Worm (Caenorhabditis elegans): ENCODE results near the gene unc-85.

Gene unc-85

ce11 chrII:4703011-4703410 lies 1.1 kb downstream of the unc-85 start:
- TF ChIP-seq ama-1 (optimal IDR thresholded peaks at IDR 0.05) (no peak), ama-1 (GFP tag; optimal IDR thresholded peaks at IDR 0.05) (no peak), snpc-1.1 (tag; optimal IDR thresholded peaks at IDR 0.05; ENCODE audit: insufficient read depth) (no peak), snpc-4 (GFP tag; optimal IDR thresholded peaks at IDR 0.05) (no peak), snpc-4 (tag; optimal IDR thresholded peaks at IDR 0.05) (no peak), unc-62 (GFP tag; optimal IDR thresholded peaks at IDR 0.05) (no peak), F57C9.4 (tag; optimal IDR thresholded peaks at IDR 0.05) (no peak), ztf-18 (tag; optimal IDR thresholded peaks at IDR 0.05) (no peak), somi-1 (GFP tag; optimal IDR thresholded peaks at IDR 0.05) (no peak), pha-4 (tag; optimal IDR thresholded peaks at IDR 0.05) (no peak), B0035.1 (tag; optimal IDR thresholded peaks at IDR 0.05) (no peak), egrh-3 (GFP tag; IDR thresholded peaks at IDR 0.05) (no peak), nfyb-1 (GFP tag; IDR thresholded peaks at IDR 0.05) (0 out of 2 replicates have a peak, but pooled peaks have one; percentile 28), ceh-58 (GFP tag; IDR thresholded peaks at IDR 0.05) (no peak), K11D2.4 (GFP tag; IDR thresholded peaks at IDR 0.05) (no peak), nfya-1 (tag; optimal IDR thresholded peaks at IDR 0.05; ENCODE audit: borderline replicate concordance, insufficient read depth) (no peak), madf-8 (GFP tag; conservative IDR thresholded peaks at IDR 0.05) (peak; percentile 66), Y56A3A.18 (GFP tag; IDR thresholded peaks at IDR 0.05) (no peak), C17E4.6 (GFP tag; IDR thresholded peaks at IDR 0.05) (peak; percentile 51; the same call in 1 of the 2 replicates), fkh-3 (tag; optimal IDR thresholded peaks at IDR 0.05) (no peak), him-1 (tag; optimal IDR thresholded peaks at IDR 0.05) (peak; percentile 16), madf-6 (GFP tag; IDR thresholded peaks at IDR 0.05) (peak; percentile 78), mes-4 (tag; optimal IDR thresholded peaks at IDR 0.05) (peak; percentile 28), lsy-27 (tag; optimal IDR thresholded peaks at IDR 0.05; ENCODE audit: borderline replicate concordance, insufficient read depth) (no peak), athp-1 (tag; optimal IDR thresholded peaks at IDR 0.05) (peak; percentile 2), tbx-9 (tag; optimal IDR thresholded peaks at IDR 0.05; ENCODE audit: borderline replicate concordance) (no peak), bed-2 (GFP tag; IDR thresholded peaks at IDR 0.05) (no peak), madf-3 (GFP tag; IDR thresholded peaks at IDR 0.05) (peak; percentile 76), Y95B8A.8 (GFP tag; IDR thresholded peaks at IDR 0.05) (no peak; the same call in none of the 2 replicates), lin-26 (GFP tag; IDR thresholded peaks at IDR 0.05) (peak; percentile 78), snpc-1.3 (tag; optimal IDR thresholded peaks at IDR 0.05; ENCODE audit: insufficient read depth) (peak; percentile 46), dpl-1 (GFP tag; optimal IDR thresholded peaks at IDR 0.05) (no peak), efl-1 (GFP tag; optimal IDR thresholded peaks at IDR 0.05) (peak; percentile 39), C06A6.2 (GFP tag; conservative IDR thresholded peaks at IDR 0.05) (no peak), lag-1 (GFP tag; IDR thresholded peaks at IDR 0.05) (no peak), ceh-40 (GFP tag; IDR thresholded peaks at IDR 0.05) (no peak), B0336.3 (GFP tag; IDR thresholded peaks at IDR 0.05) (peak; percentile 70; the same call in 1 of the 2 replicates), ZK185.1 (tag; optimal IDR thresholded peaks at IDR 0.05; ENCODE audit: poor library complexity, severe bottlenecking) (no peak), ztf-6 (GFP tag; IDR thresholded peaks at IDR 0.05) (no peak), chd-7 (tag; optimal IDR thresholded peaks at IDR 0.05) (no peak), ceh-100 (GFP tag; IDR thresholded peaks at IDR 0.05) (no peak; the same call in 1 of the 2 replicates), Y79H2A.3 (GFP tag; conservative IDR thresholded peaks at IDR 0.05) (peak; percentile 96), hmg-20 (GFP tag; IDR thresholded peaks at IDR 0.05) (no peak), F37B4.10 (GFP tag; IDR thresholded peaks at IDR 0.05) (no peak), F33H1.4 (GFP tag; IDR thresholded peaks at IDR 0.05) (peak; percentile 36; the same call in 1 of the 2 replicates), gei-17 (GFP tag; optimal IDR thresholded peaks at IDR 0.05) (no peak), T26A5.8 (tag; optimal IDR thresholded peaks at IDR 0.05) (no peak), ztf-25 (GFP tag; IDR thresholded peaks at IDR 0.05) (no peak), rec-8 (tag; optimal IDR thresholded peaks at IDR 0.05) (no peak)
